Worm (Caenorhabditis elegans) whole organism, L4 larva: ENCODE measurements around the gene mig-22.

Source experiments
- Y5F2A.4 ChIP-seq: fragments of 200-800 bp; sonication (Bioruptor generic); optimal IDR thresholded peaks from 2 replicates; lab custom pipeline; 2018; ENCODE audit warnings: mild to moderate bottlenecking, missing genetic modification characterization, missing compliant biosample characterization
- ama-1 ChIP-seq: fragments of 150-350 bp; optimal IDR thresholded peaks from 2 replicates; lab custom pipeline; 2014; ENCODE audit warnings: inconsistent platforms, mixed read lengths
- daf-16 ChIP-seq, 3 experiments: sonication (generic microtip); optimal IDR thresholded peaks; 2 replicates each; lab custom pipeline; 2016 to 2017; ENCODE audit warnings: missing genetic modification characterization in 3 of 3, missing genetic modification reagents in 3 of 3, mild to moderate bottlenecking in 2 of 3, missing compliant biosample characterization in 2 of 3, missing biosample characterization in 1 of 3, moderate library complexity in 1 of 3
- dmd-8 ChIP-seq: fragments of 200-800 bp; sonication (Bioruptor generic); IDR thresholded peaks from 2 replicates; pipeline ENCODE4 v1.3.6; 2022; ENCODE audit warnings: missing genetic modification characterization, missing compliant biosample characterization
- dpl-1 ChIP-seq: fragments of 150-350 bp; optimal IDR thresholded peaks from 2 replicates; lab custom pipeline; 2014; ENCODE audit warnings: missing biosample characterization, missing genetic modification reagents, missing genetic modification characterization
- egl-27 ChIP-seq: sonication (generic microtip); optimal IDR thresholded peaks from 3 replicates; lab custom pipeline; 2017; ENCODE audit warnings: missing biosample characterization, missing genetic modification reagents, missing genetic modification characterization
- madf-5 ChIP-seq, 2 experiments: fragments of 200-800 bp; sonication (Bioruptor generic); IDR thresholded peaks; 2 replicates each; pipeline ENCODE4 v1.3.6; 2022; ENCODE audit warnings: missing compliant biosample characterization in 2 of 2, missing genetic modification characterization in 2 of 2
- nhr-11 ChIP-seq: fragments of 150-350 bp; optimal IDR thresholded peaks from 2 replicates; lab custom pipeline; 2014; ENCODE audit warnings: missing biosample characterization, missing genetic modification characterization
- nhr-25 ChIP-seq: sonication (generic microtip); optimal IDR thresholded peaks from 2 replicates; lab custom pipeline; 2017; ENCODE audit warnings: missing genetic modification characterization, mild to moderate bottlenecking, missing compliant biosample characterization, antibody characterized with exemption, moderate library complexity, borderline replicate concordance; ENCODE audit not compliant: insufficient read depth
- skn-1 ChIP-seq: fragments of 150-350 bp; optimal IDR thresholded peaks from 2 replicates; lab custom pipeline; 2014; ENCODE audit warnings: missing biosample characterization, missing genetic modification characterization

ce11 chrIII:8725224-8725623 is 41.9 kb downstream of the mig-22 start:
- TF ChIP-seq nhr-11 (tag; lab: Kevin White, UChicago) (no peak), Y5F2A.4 (GFP tag; lab: Kevin White, UChicago) (no peak), skn-1 (tag; lab: Kevin White, UChicago) (no peak), daf-16 (GFP tag; optimal IDR thresholded peaks at IDR 0.05; lab: Kevin White, UChicago) (no peak), daf-16 (tag; optimal IDR thresholded peaks at IDR 0.05; lab: Kevin White, UChicago) (no peak), nhr-25 (no peak), dpl-1 (no peak), madf-5 (GFP tag; IDR thresholded peaks at IDR 0.05; lab: Robert Waterston, UW) (no peak), egl-27 (tag; lab: Kevin White, UChicago) (no peak), ama-1 (lab: Kevin White, UChicago) (no peak), dmd-8 (GFP tag; lab: Robert Waterston, UW) (no peak)
